Worm (Caenorhabditis elegans): ENCODE measurements around the gene B0228.1.
A peak's percentile ranks its signal among the peaks of the same experiment; 100 is the strongest.

The B0228.1 gene

ce11 chrII:7771917-7772316, 16.8 kb downstream of the B0228.1 start, which contains the start of gene C06A8.8:
Gene C06A8.8, minus strand, starts transcription at chrII:7772017.
- no peak for TF ChIP-seq daf-12 (tag; optimal IDR thresholded peaks at IDR 0.05)
- no peak for TF ChIP-seq elt-3 (tag; optimal IDR thresholded peaks at IDR 0.05)
- no peak for TF ChIP-seq nhr-77 (tag; optimal IDR thresholded peaks at IDR 0.05)
- TF ChIP-seq nhr-43 (tag; optimal IDR thresholded peaks at IDR 0.05; ENCODE audit: poor library complexity, severe bottlenecking), result no peak
- TF ChIP-seq unc-62 (GFP tag; optimal IDR thresholded peaks at IDR 0.05), result no peak
- TF ChIP-seq skn-1 (tag; optimal IDR thresholded peaks at IDR 0.05), result no peak
- no peak for TF ChIP-seq ceh-28 (tag; optimal IDR thresholded peaks at IDR 0.05)
- no peak for TF ChIP-seq elt-1 (tag; optimal IDR thresholded peaks at IDR 0.05)
- TF ChIP-seq nhr-11 (tag; optimal IDR thresholded peaks at IDR 0.05), result no peak
- no peak for TF ChIP-seq elt-2 (tag; optimal IDR thresholded peaks at IDR 0.05)
- TF ChIP-seq pha-4 (tag; optimal IDR thresholded peaks at IDR 0.05), result no peak
- TF ChIP-seq ZK546.5 (tag; optimal IDR thresholded peaks at IDR 0.05), result no peak
- TF ChIP-seq nhr-237 (tag; optimal IDR thresholded peaks at IDR 0.05), result no peak
- TF ChIP-seq egl-27 (tag; optimal IDR thresholded peaks at IDR 0.05), result no peak
- TF ChIP-seq ama-1 (optimal IDR thresholded peaks at IDR 0.05), result no peak
- TF ChIP-seq nhr-28 (tag; optimal IDR thresholded peaks at IDR 0.05), result no peak
- no peak for TF ChIP-seq fkh-10 (GFP tag; optimal IDR thresholded peaks at IDR 0.05)

- no peak for TF ChIP-seq skn-1 (tag; optimal IDR thresholded peaks at IDR 0.05)
These were observed 17.3 kb downstream of the B0228.1 start, which contains the start of gene C06A8.6 for ce11 chrII:7772411-7772810. Gene C06A8.6, plus strand, starts transcription at chrII:7772499.

- TF ChIP-seq nhr-23 (tag; optimal IDR thresholded peaks at IDR 0.05) (no peak), elt-3 (tag; optimal IDR thresholded peaks at IDR 0.05) (peak in 1 of 3 experiments; percentile 15), nfya-1 (tag; optimal IDR thresholded peaks at IDR 0.05; ENCODE audit: insufficient read depth) (no peak), tbx-2 (tag; optimal IDR thresholded peaks at IDR 0.05) (peak; percentile 50), nhr-43 (tag; optimal IDR thresholded peaks at IDR 0.05; ENCODE audit: poor library complexity, severe bottlenecking) (peak; percentile 88), nhr-12 (tag; optimal IDR thresholded peaks at IDR 0.05) (no peak), nhr-76 (tag; optimal IDR thresholded peaks at IDR 0.05) (no peak), ama-1 (optimal IDR thresholded peaks at IDR 0.05) (peak; percentile 52), nhr-77 (tag; optimal IDR thresholded peaks at IDR 0.05) (no peak), mml-1 (tag; optimal IDR thresholded peaks at IDR 0.05) (no peak), nhr-11 (tag; optimal IDR thresholded peaks at IDR 0.05) (no peak), elt-2 (tag; optimal IDR thresholded peaks at IDR 0.05) (peak; percentile 15), ztf-11 (tag; optimal IDR thresholded peaks at IDR 0.05) (no peak)
These were observed 18.4 kb downstream of the B0228.1 start for ce11 chrII:7773427-7773993.

- no peak for TF ChIP-seq unc-39 (tag; optimal IDR thresholded peaks at IDR 0.05)
- TF ChIP-seq nhr-23 (tag; optimal IDR thresholded peaks at IDR 0.05), result peak; percentile 12
- no peak for TF ChIP-seq nhr-25 (tag; optimal IDR thresholded peaks at IDR 0.05)
- TF ChIP-seq ztf-11 (tag; optimal IDR thresholded peaks at IDR 0.05), result no peak
- TF ChIP-seq nhr-43 (tag; optimal IDR thresholded peaks at IDR 0.05; ENCODE audit: poor library complexity, severe bottlenecking), result peak; percentile 63
- TF ChIP-seq lin-39 (tag; optimal IDR thresholded peaks at IDR 0.05), result no peak
These were observed 21.1 kb downstream of the B0228.1 start for ce11 chrII:7776232-7776631.

- TF ChIP-seq elt-1 (tag; optimal IDR thresholded peaks at IDR 0.05) (peak; percentile 41), nhr-43 (tag; optimal IDR thresholded peaks at IDR 0.05; ENCODE audit: poor library complexity, severe bottlenecking) (peak; percentile 45), nhr-23 (tag; optimal IDR thresholded peaks at IDR 0.05) (peak; percentile 53), fkh-2 (tag; optimal IDR thresholded peaks at IDR 0.05) (no peak), elt-3 (tag; optimal IDR thresholded peaks at IDR 0.05) (peak in 2 of 3 experiments; percentile 89 to 90), nhr-25 (tag; optimal IDR thresholded peaks at IDR 0.05) (peak; percentile 25), jun-1 (tag; optimal IDR thresholded peaks at IDR 0.05) (peak; percentile 22), hmg-11 (tag; optimal IDR thresholded peaks at IDR 0.05) (no peak), pqm-1 (tag; optimal IDR thresholded peaks at IDR 0.05) (peak; percentile 89), elt-2 (tag; optimal IDR thresholded peaks at IDR 0.05) (peak; percentile 89), nhr-12 (tag; optimal IDR thresholded peaks at IDR 0.05) (no peak)
These were observed 21.6 kb downstream of the B0228.1 start for ce11 chrII:7776715-7777114.
